Worm (Caenorhabditis elegans) whole organism, L1 larva: ENCODE measurements around the gene vha-20.

Experiments used
- alr-1 ChIP-seq: fragments of 200-800 bp; sonication (Bioruptor generic); optimal IDR thresholded peaks from 2 replicates; lab custom pipeline; 2018; ENCODE audit warnings: borderline replicate concordance, mild to moderate bottlenecking, missing genetic modification characterization, missing compliant biosample characterization
- elt-2 ChIP-seq: sonication (generic microtip); optimal IDR thresholded peaks from 2 replicates; lab custom pipeline; 2016; ENCODE audit warnings: missing genetic modification characterization, mild to moderate bottlenecking, inconsistent platforms, missing compliant biosample characterization, missing genetic modification reagents
- mdl-1 ChIP-seq, 2 experiments: fragments of 150-350 bp; optimal IDR thresholded peaks; 2 replicates each; lab custom pipeline; 2014 to 2017; ENCODE audit warnings: missing biosample characterization in 2 of 2, missing genetic modification characterization in 2 of 2, inconsistent platforms in 1 of 2
- nhr-11 ChIP-seq: fragments of 150-350 bp; optimal IDR thresholded peaks from 2 replicates; lab custom pipeline; 2014; ENCODE audit warnings: missing biosample characterization, missing genetic modification characterization
- nhr-12 ChIP-seq: sonication (generic microtip); optimal IDR thresholded peaks from 2 replicates; lab custom pipeline; 2017; ENCODE audit warnings: missing biosample characterization, missing genetic modification characterization
- pag-3 ChIP-seq: sonication (generic microtip); optimal IDR thresholded peaks from 2 replicates; lab custom pipeline; 2017; ENCODE audit warnings: missing genetic modification characterization, mild to moderate bottlenecking, missing compliant biosample characterization, antibody characterized with exemption, borderline replicate concordance; ENCODE audit not compliant: insufficient read depth
- skn-1 ChIP-seq: fragments of 150-350 bp; optimal IDR thresholded peaks from 2 replicates; lab custom pipeline; 2014; ENCODE audit warnings: missing biosample characterization, missing genetic modification characterization
- snpc-4 ChIP-seq: fragments of 150-350 bp; optimal IDR thresholded peaks from 2 replicates; lab custom pipeline; 2014; ENCODE audit warnings: missing biosample characterization, missing genetic modification characterization
- sup-37 ChIP-seq: fragments of 200-800 bp; sonication (Bioruptor generic); optimal IDR thresholded peaks from 2 replicates; lab custom pipeline; 2018; ENCODE audit warnings: mild to moderate bottlenecking, missing genetic modification characterization, missing compliant biosample characterization
- tbx-2 ChIP-seq: sonication (generic microtip); optimal IDR thresholded peaks from 2 replicates; lab custom pipeline; 2016; ENCODE audit warnings: missing genetic modification characterization, missing compliant biosample characterization
- unc-62 ChIP-seq: fragments of 150-350 bp; optimal IDR thresholded peaks from 2 replicates; lab custom pipeline; 2014; ENCODE audit warnings: missing biosample characterization, missing genetic modification reagents, missing genetic modification characterization

ce11 chrX:14141344-14141841 is 22.9 kb downstream of the vha-20 start:
- TF ChIP-seq unc-62 (GFP tag; lab: Kevin White, UChicago): no peak
- TF ChIP-seq nhr-12 (tag; lab: Kevin White, UChicago): no peak
- no peak for TF ChIP-seq tbx-2 (tag; lab: Kevin White, UChicago)
- no peak for TF ChIP-seq pag-3 (tag; lab: Kevin White, UChicago)
- no peak for TF ChIP-seq mdl-1 (tag; optimal IDR thresholded peaks at IDR 0.05; lab: Kevin White, UChicago)
- TF ChIP-seq elt-2: no peak
- no peak for TF ChIP-seq snpc-4 (tag; lab: Kevin White, UChicago)
- no peak for TF ChIP-seq skn-1 (tag; lab: Kevin White, UChicago)
- TF ChIP-seq sup-37 (GFP tag; lab: Kevin White, UChicago): no peak
- no peak for TF ChIP-seq nhr-11
- no peak for TF ChIP-seq alr-1 (tag; lab: Kevin White, UChicago)
